Worm (Caenorhabditis elegans) whole organism, L3 larva: Measurements from ENCODE around the gene C16C8.10.

Experiments used
- R02D3.7 ChIP-seq: fragments of 150-350 bp; optimal IDR thresholded peaks from 2 replicates; lab custom pipeline; 2014; ENCODE audit warnings: missing biosample characterization, missing genetic modification characterization
- ZK546.5 ChIP-seq: sonication (generic microtip); optimal IDR thresholded peaks from 2 replicates; lab custom pipeline; 2017; ENCODE audit warnings: missing biosample characterization, missing genetic modification characterization
- aly-2 ChIP-seq: fragments of 150-350 bp; optimal IDR thresholded peaks from 2 replicates; lab custom pipeline; 2014; ENCODE audit warnings: missing biosample characterization, missing genetic modification characterization
- ceh-16 ChIP-seq: sonication (generic microtip); optimal IDR thresholded peaks from 2 replicates; lab custom pipeline; 2017; ENCODE audit warnings: missing biosample characterization, missing genetic modification characterization
- ceh-82 ChIP-seq: fragments of 150-350 bp; optimal IDR thresholded peaks from 2 replicates; lab custom pipeline; 2014; ENCODE audit warnings: missing biosample characterization, missing genetic modification characterization
- daf-12 ChIP-seq: fragments of 150-350 bp; optimal IDR thresholded peaks from 2 replicates; lab custom pipeline; 2014; ENCODE audit warnings: missing biosample characterization, missing genetic modification reagents, missing genetic modification characterization
- egl-27 ChIP-seq: sonication (generic microtip); optimal IDR thresholded peaks from 4 replicates; lab custom pipeline; 2017; ENCODE audit warnings: missing biosample characterization, missing genetic modification reagents, missing genetic modification characterization
- egl-5 ChIP-seq: fragments of 150-350 bp; optimal IDR thresholded peaks from 2 replicates; lab custom pipeline; 2017; ENCODE audit warnings: missing biosample characterization, missing genetic modification reagents, missing genetic modification characterization, inconsistent platforms
- elt-2 ChIP-seq: sonication (generic microtip); optimal IDR thresholded peaks from 2 replicates; lab custom pipeline; 2016; ENCODE audit warnings: missing genetic modification reagents, mild to moderate bottlenecking, missing genetic modification characterization, missing compliant biosample characterization
- elt-3 ChIP-seq, 3 experiments: fragments of 150-350 bp in 1 of 3; sonication (generic microtip) in 2 of 3; optimal IDR thresholded peaks; 2 replicates in 2 of 3; 4 replicates in 1 of 3; lab custom pipeline; 2014 to 2017; ENCODE audit warnings: missing biosample characterization in 3 of 3, missing genetic modification characterization in 3 of 3
- eor-1 ChIP-seq, 2 experiments: fragments of 150-350 bp; optimal IDR thresholded peaks; 2 replicates each; lab custom pipeline; 2014 to 2018; ENCODE audit warnings: missing biosample characterization in 2 of 2, missing genetic modification characterization in 2 of 2
- fkh-10 ChIP-seq: sonication (generic microtip); optimal IDR thresholded peaks from 2 replicates; lab custom pipeline; 2017; ENCODE audit warnings: missing biosample characterization, missing genetic modification reagents, missing genetic modification characterization
- fkh-2 ChIP-seq: fragments of 150-350 bp; optimal IDR thresholded peaks from 2 replicates; lab custom pipeline; 2014; ENCODE audit warnings: missing biosample characterization, missing genetic modification reagents, missing genetic modification characterization
- fos-1 ChIP-seq: fragments of 150-350 bp; optimal IDR thresholded peaks from 2 replicates; lab custom pipeline; 2014; ENCODE audit warnings: missing biosample characterization, missing genetic modification characterization
- hmg-11 ChIP-seq: sonication (generic microtip); optimal IDR thresholded peaks from 2 replicates; lab custom pipeline; 2016; ENCODE audit warnings: missing genetic modification characterization, missing compliant biosample characterization
- jun-1 ChIP-seq: fragments of 150-350 bp; optimal IDR thresholded peaks from 2 replicates; lab custom pipeline; 2014; ENCODE audit warnings: missing biosample characterization, missing genetic modification reagents, missing genetic modification characterization
- lin-15B ChIP-seq: fragments of 150-350 bp; optimal IDR thresholded peaks from 2 replicates; lab custom pipeline; 2014; ENCODE audit warnings: missing biosample characterization, missing genetic modification characterization
- lin-39 ChIP-seq: fragments of 150-350 bp; optimal IDR thresholded peaks from 2 replicates; lab custom pipeline; 2018; ENCODE audit warnings: missing biosample characterization, missing genetic modification reagents, missing genetic modification characterization
- lsy-12 ChIP-seq: sonication (generic microtip); optimal IDR thresholded peaks from 2 replicates; lab custom pipeline; 2016; ENCODE audit warnings: mild to moderate bottlenecking, missing genetic modification characterization, missing compliant biosample characterization
- mdl-1 ChIP-seq: fragments of 150-350 bp; optimal IDR thresholded peaks from 2 replicates; lab custom pipeline; 2014; ENCODE audit warnings: missing biosample characterization, missing genetic modification characterization
- mml-1 ChIP-seq: fragments of 150-350 bp; sonication (generic microtip); optimal IDR thresholded peaks from 3 replicates; lab custom pipeline; 2014; ENCODE audit warnings: missing biosample characterization, missing genetic modification characterization
- nfya-1 ChIP-seq: sonication (generic microtip); optimal IDR thresholded peaks from 2 replicates; lab custom pipeline; 2017; ENCODE audit warnings: missing genetic modification characterization, mild to moderate bottlenecking, missing compliant biosample characterization, antibody characterized with exemption, moderate library complexity; ENCODE audit not compliant: insufficient read depth
- nhr-11 ChIP-seq: fragments of 150-350 bp; optimal IDR thresholded peaks from 2 replicates; lab custom pipeline; 2014; ENCODE audit warnings: missing biosample characterization, missing genetic modification characterization
- nhr-23 ChIP-seq: fragments of 150-350 bp; optimal IDR thresholded peaks from 2 replicates; lab custom pipeline; 2014; ENCODE audit warnings: missing biosample characterization, missing genetic modification reagents, missing genetic modification characterization
- nhr-237 ChIP-seq: fragments of 150-350 bp; optimal IDR thresholded peaks from 2 replicates; lab custom pipeline; 2014; ENCODE audit warnings: missing biosample characterization, missing genetic modification characterization
- nhr-25 ChIP-seq: sonication (generic microtip); optimal IDR thresholded peaks from 2 replicates; lab custom pipeline; 2017; ENCODE audit warnings: missing biosample characterization, missing genetic modification characterization
- nhr-28 ChIP-seq: fragments of 150-350 bp; optimal IDR thresholded peaks from 2 replicates; lab custom pipeline; 2014; ENCODE audit warnings: missing biosample characterization, missing genetic modification characterization
- nhr-43 ChIP-seq: sonication (generic microtip); optimal IDR thresholded peaks from 2 replicates; lab custom pipeline; 2016; ENCODE audit warnings: mild to moderate bottlenecking, missing genetic modification characterization, missing compliant biosample characterization; ENCODE audit not compliant: poor library complexity, severe bottlenecking
- nhr-67 ChIP-seq: fragments of 150-350 bp; optimal IDR thresholded peaks from 2 replicates; lab custom pipeline; 2014; ENCODE audit warnings: missing biosample characterization, missing genetic modification characterization
- nhr-76 ChIP-seq: fragments of 150-350 bp; sonication (generic microtip); optimal IDR thresholded peaks from 5 replicates; lab custom pipeline; 2014; ENCODE audit warnings: missing biosample characterization, missing genetic modification characterization
- nhr-77 ChIP-seq: fragments of 150-350 bp; optimal IDR thresholded peaks from 2 replicates; lab custom pipeline; 2014; ENCODE audit warnings: missing biosample characterization, missing genetic modification characterization
- pha-4 ChIP-seq: fragments of 150-350 bp; optimal IDR thresholded peaks from 2 replicates; lab custom pipeline; 2014; ENCODE audit warnings: missing biosample characterization, missing genetic modification reagents, missing genetic modification characterization
- pqm-1 ChIP-seq: fragments of 150-350 bp; optimal IDR thresholded peaks from 2 replicates; lab custom pipeline; 2017; ENCODE audit warnings: missing biosample characterization, missing genetic modification characterization, inconsistent platforms
- sea-2 ChIP-seq: fragments of 150-350 bp; sonication (generic microtip); optimal IDR thresholded peaks from 4 replicates; lab custom pipeline; 2014; ENCODE audit warnings: missing biosample characterization, missing genetic modification reagents, missing genetic modification characterization
- skn-1 ChIP-seq: fragments of 150-350 bp; optimal IDR thresholded peaks from 2 replicates; lab custom pipeline; 2014; ENCODE audit warnings: missing biosample characterization, missing genetic modification characterization
- snpc-4 ChIP-seq: fragments of 150-350 bp; optimal IDR thresholded peaks from 2 replicates; lab custom pipeline; 2014; ENCODE audit warnings: missing biosample characterization, missing genetic modification characterization
- tbx-2 ChIP-seq: sonication (generic microtip); optimal IDR thresholded peaks from 2 replicates; lab custom pipeline; 2016; ENCODE audit warnings: mild to moderate bottlenecking, missing genetic modification characterization, missing compliant biosample characterization
- unc-39 ChIP-seq: sonication (generic microtip); optimal IDR thresholded peaks from 4 replicates; lab custom pipeline; 2017; ENCODE audit warnings: missing biosample characterization, missing genetic modification characterization
- unc-62 ChIP-seq: fragments of 150-350 bp; sonication (generic microtip); optimal IDR thresholded peaks from 4 replicates; lab custom pipeline; 2014; ENCODE audit warnings: missing biosample characterization, missing genetic modification reagents, missing genetic modification characterization
- zag-1 ChIP-seq: fragments of 150-350 bp; optimal IDR thresholded peaks from 2 replicates; lab custom pipeline; 2014; ENCODE audit warnings: missing biosample characterization, missing genetic modification characterization
- ztf-11 ChIP-seq: fragments of 150-350 bp; optimal IDR thresholded peaks from 2 replicates; lab custom pipeline; 2014; ENCODE audit warnings: missing biosample characterization, missing genetic modification characterization
- ztf-4 ChIP-seq: fragments of 150-350 bp; optimal IDR thresholded peaks from 2 replicates; lab custom pipeline; 2014; ENCODE audit warnings: missing biosample characterization, missing genetic modification characterization

The C16C8.10 gene

DNA sequence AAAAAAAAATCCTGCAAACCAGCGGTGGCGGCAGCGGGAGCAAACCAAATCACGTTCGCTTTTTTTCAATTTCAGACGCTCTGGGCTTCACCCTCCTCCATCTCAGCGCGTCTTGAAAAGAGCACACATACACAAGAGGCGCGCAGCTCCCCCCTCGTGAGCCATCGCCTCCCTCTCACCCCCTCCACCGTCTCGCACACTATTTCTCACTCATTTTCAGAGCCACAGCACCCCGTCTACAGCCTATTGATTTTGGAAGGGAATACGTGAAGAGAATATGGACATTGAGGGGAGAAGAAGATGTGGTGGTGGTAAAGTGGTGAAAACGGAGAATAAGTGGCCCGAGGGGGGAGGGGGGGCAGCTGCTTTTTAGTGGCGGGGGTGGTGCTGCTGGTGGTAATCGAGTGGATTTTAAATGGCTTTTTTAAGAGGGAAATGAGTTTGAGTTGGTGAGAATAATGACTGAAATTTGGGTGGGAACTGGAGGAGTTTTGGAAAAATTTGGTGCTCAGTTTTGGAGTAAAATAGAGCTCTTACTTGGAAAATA lies 36.2 kb downstream of the C16C8.10 start:
- TF ChIP-seq nhr-67 (tag; lab: Kevin White, UChicago) (no peak), fkh-10 (peak; percentile 3), ztf-4 (tag; lab: Kevin White, UChicago) (no peak), fos-1 (tag; lab: Kevin White, UChicago) (no peak), pqm-1 (no peak), mml-1 (tag; lab: Kevin White, UChicago) (no peak), daf-12 (tag; lab: Kevin White, UChicago) (no peak), elt-2 (tag; lab: Kevin White, UChicago) (no peak), snpc-4 (tag; lab: Kevin White, UChicago) (peak; percentile 19), elt-3 (tag; optimal IDR thresholded peaks at IDR 0.05; lab: Kevin White, UChicago) (no peak), egl-27 (tag; lab: Kevin White, UChicago) (no peak), egl-5 (tag; lab: Kevin White, UChicago) (no peak), nhr-23 (tag; lab: Kevin White, UChicago) (no peak), unc-62 (GFP tag; lab: Kevin White, UChicago) (no peak), skn-1 (no peak), aly-2 (tag; lab: Kevin White, UChicago) (no peak), nfya-1 (tag; lab: Kevin White, UChicago) (peak; percentile 60), nhr-28 (tag; lab: Kevin White, UChicago) (no peak), lin-15B (tag; lab: Kevin White, UChicago) (no peak), tbx-2 (tag; lab: Kevin White, UChicago) (no peak), nhr-77 (no peak), fkh-2 (no peak), ceh-16 (tag; lab: Kevin White, UChicago) (no peak), mdl-1 (no peak), ZK546.5 (no peak), hmg-11 (tag; lab: Kevin White, UChicago) (peak; percentile 66), sea-2 (GFP tag; lab: Kevin White, UChicago) (peak; percentile 20), zag-1 (no peak), nhr-76 (no peak), lin-39 (peak; percentile 72), nhr-11 (no peak), ztf-11 (tag; lab: Kevin White, UChicago) (no peak), nhr-25 (tag; lab: Kevin White, UChicago) (no peak), eor-1 (tag; optimal IDR thresholded peaks at IDR 0.05; lab: Kevin White, UChicago) (no peak), R02D3.7 (no peak), lsy-12 (tag; lab: Kevin White, UChicago) (no peak), ceh-82 (tag; lab: Kevin White, UChicago) (no peak), nhr-237 (no peak), pha-4 (tag; lab: Kevin White, UChicago) (no peak), nhr-43 (tag; lab: Kevin White, UChicago) (no peak), jun-1 (tag; lab: Kevin White, UChicago) (no peak)

DNA sequence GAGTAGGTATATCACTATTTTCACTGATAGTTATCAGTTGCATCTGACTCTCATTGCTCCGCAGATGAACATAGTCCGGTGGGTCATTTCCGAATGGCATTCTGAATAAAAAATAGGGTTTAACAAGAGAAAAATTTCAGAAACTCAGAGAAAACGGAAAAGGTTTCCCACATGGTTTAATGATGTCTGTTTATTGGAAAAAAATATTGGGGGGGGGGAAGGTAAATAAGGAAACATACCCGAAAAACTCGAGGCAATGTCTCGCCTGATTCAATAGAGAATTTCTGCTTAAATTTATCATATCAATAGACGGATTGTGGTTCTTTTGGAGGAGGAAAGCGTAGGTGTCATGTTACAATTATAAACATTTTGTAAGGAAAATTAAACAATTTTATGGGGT lies 39.0 kb downstream of the C16C8.10 start, which contains the start of gene nep-11:
Gene nep-11 (minus strand): TSS at position 101 of the 400 bp plus-strand sequence.
- TF ChIP-seq tbx-2 (tag; lab: Kevin White, UChicago) (no peak), daf-12 (tag; lab: Kevin White, UChicago) (no peak), fkh-2 (no peak), snpc-4 (tag; lab: Kevin White, UChicago) (no peak), nhr-25 (tag; lab: Kevin White, UChicago) (no peak), lsy-12 (tag; lab: Kevin White, UChicago) (no peak), mdl-1 (no peak), unc-39 (tag; lab: Kevin White, UChicago) (no peak), hmg-11 (tag; lab: Kevin White, UChicago) (no peak), ceh-16 (tag; lab: Kevin White, UChicago) (no peak), pha-4 (tag; lab: Kevin White, UChicago) (no peak), ceh-82 (tag; lab: Kevin White, UChicago) (no peak), elt-2 (tag; lab: Kevin White, UChicago) (no peak)
- TF ChIP-seq, all 47 proteins: peak for 0
